Worm (Caenorhabditis elegans) whole organism, L3 larva: ENCODE measurements around the gene Y57G11C.30.
"Not testable (repeated sequence)": the region's sequence is repeated elsewhere in the genome, so short reads cannot be mapped to it uniquely, and the experiment has no call there.

Experiments used
- ZK546.5 ChIP-seq: sonication (generic microtip); optimal IDR thresholded peaks from 2 replicates; lab custom pipeline; 2017; ENCODE audit warnings: missing biosample characterization, missing genetic modification characterization
- aly-2 ChIP-seq: fragments of 150-350 bp; optimal IDR thresholded peaks from 2 replicates; lab custom pipeline; 2014; ENCODE audit warnings: missing biosample characterization, missing genetic modification characterization
- ama-1 ChIP-seq: fragments of 150-350 bp; optimal IDR thresholded peaks from 2 replicates; lab custom pipeline; 2018
- ceh-16 ChIP-seq: sonication (generic microtip); optimal IDR thresholded peaks from 2 replicates; lab custom pipeline; 2017; ENCODE audit warnings: missing biosample characterization, missing genetic modification characterization
- ceh-28 ChIP-seq: fragments of 150-350 bp; optimal IDR thresholded peaks from 2 replicates; lab custom pipeline; 2014; ENCODE audit warnings: missing biosample characterization, missing genetic modification reagents, missing genetic modification characterization
- ceh-82 ChIP-seq: fragments of 150-350 bp; optimal IDR thresholded peaks from 2 replicates; lab custom pipeline; 2014; ENCODE audit warnings: missing biosample characterization, missing genetic modification characterization
- daf-12 ChIP-seq: fragments of 150-350 bp; optimal IDR thresholded peaks from 2 replicates; lab custom pipeline; 2014; ENCODE audit warnings: missing biosample characterization, missing genetic modification reagents, missing genetic modification characterization
- egl-27 ChIP-seq: sonication (generic microtip); optimal IDR thresholded peaks from 4 replicates; lab custom pipeline; 2017; ENCODE audit warnings: missing biosample characterization, missing genetic modification reagents, missing genetic modification characterization
- elt-1 ChIP-seq: fragments of 150-350 bp; optimal IDR thresholded peaks from 2 replicates; lab custom pipeline; 2014; ENCODE audit warnings: missing biosample characterization, missing genetic modification characterization
- elt-2 ChIP-seq: sonication (generic microtip); optimal IDR thresholded peaks from 2 replicates; lab custom pipeline; 2016; ENCODE audit warnings: missing genetic modification reagents, mild to moderate bottlenecking, missing genetic modification characterization, missing compliant biosample characterization
- elt-3 ChIP-seq, 3 experiments: fragments of 150-350 bp in 1 of 3; sonication (generic microtip) in 2 of 3; optimal IDR thresholded peaks; 2 replicates in 2 of 3; 4 replicates in 1 of 3; lab custom pipeline; 2014 to 2017; ENCODE audit warnings: missing biosample characterization in 3 of 3, missing genetic modification characterization in 3 of 3
- eor-1 ChIP-seq, 2 experiments: fragments of 150-350 bp; optimal IDR thresholded peaks; 2 replicates each; lab custom pipeline; 2014 to 2018; ENCODE audit warnings: missing biosample characterization in 2 of 2, missing genetic modification characterization in 2 of 2
- fkh-10 ChIP-seq: sonication (generic microtip); optimal IDR thresholded peaks from 2 replicates; lab custom pipeline; 2017; ENCODE audit warnings: missing biosample characterization, missing genetic modification reagents, missing genetic modification characterization
- fkh-2 ChIP-seq: fragments of 150-350 bp; optimal IDR thresholded peaks from 2 replicates; lab custom pipeline; 2014; ENCODE audit warnings: missing biosample characterization, missing genetic modification reagents, missing genetic modification characterization
- fos-1 ChIP-seq: fragments of 150-350 bp; optimal IDR thresholded peaks from 2 replicates; lab custom pipeline; 2014; ENCODE audit warnings: missing biosample characterization, missing genetic modification characterization
- hmg-11 ChIP-seq: sonication (generic microtip); optimal IDR thresholded peaks from 2 replicates; lab custom pipeline; 2016; ENCODE audit warnings: missing genetic modification characterization, missing compliant biosample characterization
- jun-1 ChIP-seq: fragments of 150-350 bp; optimal IDR thresholded peaks from 2 replicates; lab custom pipeline; 2014; ENCODE audit warnings: missing biosample characterization, missing genetic modification reagents, missing genetic modification characterization
- lin-15B ChIP-seq: fragments of 150-350 bp; optimal IDR thresholded peaks from 2 replicates; lab custom pipeline; 2014; ENCODE audit warnings: missing biosample characterization, missing genetic modification characterization
- lin-39 ChIP-seq: fragments of 150-350 bp; optimal IDR thresholded peaks from 2 replicates; lab custom pipeline; 2018; ENCODE audit warnings: missing biosample characterization, missing genetic modification reagents, missing genetic modification characterization
- lsy-12 ChIP-seq: sonication (generic microtip); optimal IDR thresholded peaks from 2 replicates; lab custom pipeline; 2016; ENCODE audit warnings: mild to moderate bottlenecking, missing genetic modification characterization, missing compliant biosample characterization
- nfya-1 ChIP-seq: sonication (generic microtip); optimal IDR thresholded peaks from 2 replicates; lab custom pipeline; 2017; ENCODE audit warnings: missing genetic modification characterization, mild to moderate bottlenecking, missing compliant biosample characterization, antibody characterized with exemption, moderate library complexity; ENCODE audit not compliant: insufficient read depth
- nhr-11 ChIP-seq: fragments of 150-350 bp; optimal IDR thresholded peaks from 2 replicates; lab custom pipeline; 2014; ENCODE audit warnings: missing biosample characterization, missing genetic modification characterization
- nhr-12 ChIP-seq: fragments of 150-350 bp; optimal IDR thresholded peaks from 2 replicates; lab custom pipeline; 2014; ENCODE audit warnings: missing biosample characterization, missing genetic modification characterization
- nhr-237 ChIP-seq: fragments of 150-350 bp; optimal IDR thresholded peaks from 2 replicates; lab custom pipeline; 2014; ENCODE audit warnings: missing biosample characterization, missing genetic modification characterization
- nhr-25 ChIP-seq: sonication (generic microtip); optimal IDR thresholded peaks from 2 replicates; lab custom pipeline; 2017; ENCODE audit warnings: missing biosample characterization, missing genetic modification characterization
- nhr-28 ChIP-seq: fragments of 150-350 bp; optimal IDR thresholded peaks from 2 replicates; lab custom pipeline; 2014; ENCODE audit warnings: missing biosample characterization, missing genetic modification characterization
- nhr-43 ChIP-seq: sonication (generic microtip); optimal IDR thresholded peaks from 2 replicates; lab custom pipeline; 2016; ENCODE audit warnings: mild to moderate bottlenecking, missing genetic modification characterization, missing compliant biosample characterization; ENCODE audit not compliant: poor library complexity, severe bottlenecking
- nhr-67 ChIP-seq: fragments of 150-350 bp; optimal IDR thresholded peaks from 2 replicates; lab custom pipeline; 2014; ENCODE audit warnings: missing biosample characterization, missing genetic modification characterization
- nhr-76 ChIP-seq: fragments of 150-350 bp; sonication (generic microtip); optimal IDR thresholded peaks from 5 replicates; lab custom pipeline; 2014; ENCODE audit warnings: missing biosample characterization, missing genetic modification characterization
- pha-4 ChIP-seq: fragments of 150-350 bp; optimal IDR thresholded peaks from 2 replicates; lab custom pipeline; 2014; ENCODE audit warnings: missing biosample characterization, missing genetic modification reagents, missing genetic modification characterization
- pqm-1 ChIP-seq: fragments of 150-350 bp; optimal IDR thresholded peaks from 2 replicates; lab custom pipeline; 2017; ENCODE audit warnings: missing biosample characterization, missing genetic modification characterization, inconsistent platforms
- skn-1 ChIP-seq: fragments of 150-350 bp; optimal IDR thresholded peaks from 2 replicates; lab custom pipeline; 2014; ENCODE audit warnings: missing biosample characterization, missing genetic modification characterization
- snpc-4 ChIP-seq: fragments of 150-350 bp; optimal IDR thresholded peaks from 2 replicates; lab custom pipeline; 2014; ENCODE audit warnings: missing biosample characterization, missing genetic modification characterization
- tbx-2 ChIP-seq: sonication (generic microtip); optimal IDR thresholded peaks from 2 replicates; lab custom pipeline; 2016; ENCODE audit warnings: mild to moderate bottlenecking, missing genetic modification characterization, missing compliant biosample characterization
- unc-39 ChIP-seq: sonication (generic microtip); optimal IDR thresholded peaks from 4 replicates; lab custom pipeline; 2017; ENCODE audit warnings: missing biosample characterization, missing genetic modification characterization
- unc-62 ChIP-seq: fragments of 150-350 bp; sonication (generic microtip); optimal IDR thresholded peaks from 4 replicates; lab custom pipeline; 2014; ENCODE audit warnings: missing biosample characterization, missing genetic modification reagents, missing genetic modification characterization
- zag-1 ChIP-seq: fragments of 150-350 bp; optimal IDR thresholded peaks from 2 replicates; lab custom pipeline; 2014; ENCODE audit warnings: missing biosample characterization, missing genetic modification characterization
- ztf-11 ChIP-seq: fragments of 150-350 bp; optimal IDR thresholded peaks from 2 replicates; lab custom pipeline; 2014; ENCODE audit warnings: missing biosample characterization, missing genetic modification characterization
- ztf-4 ChIP-seq: fragments of 150-350 bp; optimal IDR thresholded peaks from 2 replicates; lab custom pipeline; 2014; ENCODE audit warnings: missing biosample characterization, missing genetic modification characterization

Y57G11C.30 gene

DNA sequence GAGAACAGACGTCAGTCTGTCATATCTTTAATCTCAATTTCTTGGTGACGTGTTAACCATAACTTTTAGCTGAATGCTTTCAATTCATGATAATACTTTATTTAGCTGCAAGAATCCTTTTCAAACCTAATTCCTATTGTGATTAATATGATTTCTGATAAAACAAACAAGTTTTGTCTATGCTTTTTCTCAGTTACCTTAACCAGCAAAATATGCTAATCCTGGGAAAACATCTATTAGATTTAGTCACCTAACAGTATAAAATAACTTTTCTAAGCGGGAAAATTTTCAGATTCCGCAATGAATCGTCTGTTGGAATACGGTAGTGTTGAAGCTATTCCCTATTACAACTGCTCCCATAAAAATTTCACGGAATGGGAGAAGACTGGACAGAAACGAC is at the start of gene Y57G11C.30:
Y57G11C.30 (plus strand) TSS at position 301 of the 400 bp plus-strand sequence.
- not testable (repeated sequence) for TF ChIP-seq nhr-43; ZK546.5 (tag; lab: Kevin White, UChicago); nhr-12

DNA sequence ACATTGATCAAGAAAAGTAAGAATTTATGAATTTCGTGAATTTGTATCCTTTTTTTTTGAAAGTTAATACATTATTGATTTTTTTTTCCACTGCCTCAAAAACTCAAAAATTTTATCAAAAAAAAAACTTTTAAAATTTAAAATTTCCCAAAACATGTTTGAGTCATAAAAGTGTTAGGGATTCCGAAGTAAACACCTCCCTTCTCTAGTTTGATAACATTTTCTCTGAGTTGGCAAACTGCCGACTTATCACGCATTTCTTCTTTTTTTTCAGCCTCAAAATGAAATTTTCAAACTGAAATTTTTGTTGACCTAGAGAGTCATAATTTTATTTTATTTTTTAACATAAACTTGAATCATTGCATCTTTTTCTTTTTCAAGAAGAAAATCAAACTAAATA is 47.8 kb upstream of the Y57G11C.30 start:
- TF ChIP-seq ceh-16 (tag; lab: Kevin White, UChicago): no peak
- no peak for TF ChIP-seq ZK546.5 (tag; lab: Kevin White, UChicago)
- TF ChIP-seq elt-2 (tag; lab: Kevin White, UChicago): peak; percentile 25
- peak; percentile 9 for TF ChIP-seq pha-4 (tag; lab: Kevin White, UChicago)
- no peak for TF ChIP-seq unc-39 (tag; lab: Kevin White, UChicago)
- peak; percentile 21 for TF ChIP-seq pqm-1 (tag; lab: Kevin White, UChicago)
- TF ChIP-seq nfya-1 (tag; lab: Kevin White, UChicago): no peak
- TF ChIP-seq hmg-11: no peak

DNA sequence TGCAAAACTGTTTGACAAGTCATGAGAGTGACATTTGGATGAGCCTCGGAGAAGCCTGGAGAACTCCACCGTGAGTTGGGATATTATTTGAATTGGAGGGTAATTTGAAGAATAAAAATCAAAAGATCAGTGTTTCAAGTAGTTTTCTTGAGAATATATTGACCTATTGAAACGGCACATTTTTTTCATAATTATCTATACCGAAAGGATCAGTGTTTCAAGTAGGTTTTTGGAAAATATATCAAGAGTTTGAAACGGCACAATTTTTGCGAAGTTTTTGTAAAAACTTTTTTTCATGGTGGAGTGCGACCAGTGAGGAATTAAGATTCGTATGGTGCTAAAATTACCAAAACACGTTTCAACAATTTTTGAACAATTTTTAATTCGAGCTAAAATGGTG is 46.7 kb upstream of the Y57G11C.30 start:
- TF ChIP-seq skn-1 (no peak), nhr-76 (tag; lab: Kevin White, UChicago) (no peak), pqm-1 (tag; lab: Kevin White, UChicago) (no peak), fkh-10 (no peak), unc-62 (GFP tag; lab: Kevin White, UChicago) (no peak), tbx-2 (tag; lab: Kevin White, UChicago) (no peak), elt-2 (tag; lab: Kevin White, UChicago) (no peak), nhr-67 (tag; lab: Kevin White, UChicago) (no peak), snpc-4 (tag; lab: Kevin White, UChicago) (no peak), ceh-82 (tag; lab: Kevin White, UChicago) (no peak), nhr-28 (tag; lab: Kevin White, UChicago) (no peak), lin-39 (tag; lab: Kevin White, UChicago) (no peak), ztf-4 (no peak)
- TF ChIP-seq, all 47 proteins: peak for 0

DNA sequence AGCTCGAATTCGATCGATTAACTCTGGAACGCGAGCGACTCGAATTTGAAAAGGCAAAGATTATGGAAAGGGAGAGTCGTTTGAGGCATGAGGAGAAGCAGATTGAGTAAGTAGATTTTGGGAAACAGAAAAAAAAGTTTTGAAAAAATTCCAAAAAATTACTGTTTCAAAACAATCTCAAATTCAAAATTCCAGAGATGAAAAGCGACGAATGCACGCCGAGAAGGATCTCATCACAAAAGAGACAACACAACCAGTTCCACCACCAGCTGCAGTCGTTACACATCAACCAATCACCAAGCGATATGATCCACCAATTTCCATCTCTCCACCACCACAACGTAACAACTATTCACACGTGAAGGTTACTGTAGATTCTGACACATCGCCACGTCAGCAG is 44.4 kb upstream of the Y57G11C.30 start:
- TF ChIP-seq nhr-28 (tag; lab: Kevin White, UChicago): no peak
- no peak for TF ChIP-seq jun-1 (tag; lab: Kevin White, UChicago)
- TF ChIP-seq snpc-4 (tag; lab: Kevin White, UChicago): no peak

DNA sequence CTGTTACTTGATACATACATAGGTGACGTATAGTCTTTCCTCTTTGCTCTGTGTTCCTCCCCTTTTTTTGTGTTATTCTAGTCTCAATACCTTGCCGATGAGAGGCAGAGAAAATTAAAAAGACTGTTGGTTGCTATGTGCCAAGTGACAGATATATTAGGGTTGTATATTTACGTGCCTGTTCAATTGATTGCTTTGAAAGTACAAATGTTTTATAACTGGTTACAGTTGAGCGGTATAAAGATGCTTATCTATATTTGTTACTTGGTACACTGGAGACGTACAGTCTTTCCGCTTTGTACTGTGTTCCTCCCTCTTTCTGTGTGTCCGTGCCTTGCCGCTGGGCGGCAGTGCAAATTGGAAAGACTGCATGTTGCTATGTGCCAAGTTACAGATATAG is 35.5 kb upstream of the Y57G11C.30 start:
- TF ChIP-seq aly-2 (tag; lab: Kevin White, UChicago): no peak
- peak; percentile 29 for TF ChIP-seq elt-1 (tag; lab: Kevin White, UChicago)
- TF ChIP-seq nhr-11 (tag; lab: Kevin White, UChicago): no peak

DNA sequence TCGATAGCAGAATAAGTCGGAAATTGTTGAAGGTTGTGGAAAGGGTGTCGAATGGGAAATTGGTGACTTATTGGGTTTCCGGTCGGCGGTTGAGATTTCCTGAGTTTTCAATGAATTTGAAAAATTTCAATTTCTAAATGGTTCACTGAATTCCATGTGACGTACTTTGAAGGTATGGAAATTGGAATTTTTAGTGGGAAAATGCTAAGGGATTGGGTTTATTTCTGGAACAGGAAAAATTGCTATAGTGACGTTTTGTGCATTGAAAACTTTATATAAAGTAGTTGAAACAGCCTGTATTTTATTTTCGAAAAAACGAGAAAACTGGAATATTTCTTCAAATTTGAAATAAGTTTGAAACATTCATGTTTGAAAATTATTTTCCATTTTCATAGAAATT is 29.1 kb upstream of the Y57G11C.30 start, which contains the start of gene pnc-2:
pnc-2 (minus strand) TSS at position 101 of the 400 bp plus-strand sequence.
- TF ChIP-seq unc-62 (GFP tag; lab: Kevin White, UChicago) (no peak), egl-27 (no peak), fos-1 (tag; lab: Kevin White, UChicago) (no peak), jun-1 (tag; lab: Kevin White, UChicago) (no peak), ZK546.5 (tag; lab: Kevin White, UChicago) (no peak), zag-1 (tag; lab: Kevin White, UChicago) (no peak), nhr-237 (tag; lab: Kevin White, UChicago) (no peak), elt-1 (tag; lab: Kevin White, UChicago) (no peak), daf-12 (tag; lab: Kevin White, UChicago) (no peak), lsy-12 (tag; lab: Kevin White, UChicago) (no peak)

DNA sequence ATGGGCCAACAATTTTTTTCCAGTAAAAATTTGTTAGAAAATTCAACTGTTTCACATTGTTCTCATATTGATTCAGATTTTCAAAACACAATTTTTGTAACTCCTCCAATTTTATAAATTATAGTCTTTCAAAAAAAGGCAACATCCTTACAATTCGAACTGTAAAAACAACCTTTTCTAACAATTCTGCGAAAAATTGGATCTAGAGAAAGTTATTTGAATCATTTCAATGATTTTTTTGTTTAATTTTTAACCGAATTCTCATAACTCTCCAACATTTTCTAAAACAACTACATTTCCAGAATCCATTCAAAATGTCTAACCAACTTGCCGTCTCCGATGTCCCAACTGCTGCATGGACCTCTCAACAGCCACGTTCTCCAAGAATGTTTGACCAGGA is 19.4 kb upstream of the Y57G11C.30 start, which contains the start of gene ccch-5:
ccch-5 (plus strand) TSS at position 301 of the 400 bp plus-strand sequence.
- no peak for TF ChIP-seq nhr-25 (tag; lab: Kevin White, UChicago)
- TF ChIP-seq pha-4 (tag; lab: Kevin White, UChicago): no peak
- no peak for TF ChIP-seq unc-39 (tag; lab: Kevin White, UChicago)
- TF ChIP-seq nhr-237 (tag; lab: Kevin White, UChicago): no peak
- no peak for TF ChIP-seq unc-62 (GFP tag; lab: Kevin White, UChicago)
- TF ChIP-seq elt-3 (tag; optimal IDR thresholded peaks at IDR 0.05; lab: Kevin White, UChicago): no peak
- TF ChIP-seq zag-1 (tag; lab: Kevin White, UChicago): no peak
- no peak for TF ChIP-seq fos-1 (tag; lab: Kevin White, UChicago)
- TF ChIP-seq lin-15B (tag; lab: Kevin White, UChicago): no peak
- no peak for TF ChIP-seq nhr-43
- no peak for TF ChIP-seq daf-12 (tag; lab: Kevin White, UChicago)
- no peak for TF ChIP-seq ztf-11 (tag; lab: Kevin White, UChicago)
- TF ChIP-seq nhr-11 (tag; lab: Kevin White, UChicago): no peak
- no peak for TF ChIP-seq ceh-28 (tag; lab: Kevin White, UChicago)
- no peak for TF ChIP-seq eor-1 (tag; optimal IDR thresholded peaks at IDR 0.05; lab: Kevin White, UChicago)
- no peak for TF ChIP-seq ama-1 (lab: Kevin White, UChicago)
- TF ChIP-seq elt-1 (tag; lab: Kevin White, UChicago): no peak
- no peak for TF ChIP-seq ztf-4
- no peak for TF ChIP-seq fkh-2 (tag; lab: Kevin White, UChicago)
- no peak for TF ChIP-seq nfya-1 (tag; lab: Kevin White, UChicago)
